Fruit fly (Drosophila melanogaster) whole organism, pupa: Measurements from ENCODE around the gene CG33096.

Experiments
- CG10348 ChIP-seq: fragments of 200-800 bp; sonication (Bioruptor generic); IDR thresholded peaks from 2 replicates; pipeline ENCODE4 v1.3.6; 2022; ENCODE audit warnings: missing biosample characterization, missing genetic modification characterization
- CG12605 ChIP-seq: fragments of 200-800 bp; sonication (Bioruptor generic); IDR thresholded peaks from 2 replicates; pipeline ENCODE4 v1.3.6; 2022; ENCODE audit warnings: missing biosample characterization, missing genetic modification characterization
- CG13204 ChIP-seq: fragments of 200-800 bp; sonication (Bioruptor generic); optimal IDR thresholded peaks from 2 replicates; lab custom pipeline; 2018; ENCODE audit warnings: missing biosample characterization, mild to moderate bottlenecking, missing genetic modification characterization, moderate library complexity
- CG14655 ChIP-seq: fragments of 200-800 bp; sonication (Bioruptor generic); optimal IDR thresholded peaks from 3 replicates; lab custom pipeline; 2017; ENCODE audit warnings: mild to moderate bottlenecking, missing biosample characterization, missing genetic modification reagents, missing genetic modification characterization
- CG15710 ChIP-seq: fragments of 200-800 bp; sonication (Bioruptor generic); optimal IDR thresholded peaks from 2 replicates; lab custom pipeline; 2018; ENCODE audit warnings: missing biosample characterization, mild to moderate bottlenecking, missing genetic modification characterization, moderate library complexity
- CG17806 ChIP-seq: fragments of 200-800 bp; sonication (Bioruptor generic); optimal IDR thresholded peaks from 2 replicates; lab custom pipeline; 2018; ENCODE audit warnings: missing biosample characterization, mild to moderate bottlenecking, missing genetic modification characterization, moderate library complexity
- CG32121 ChIP-seq: fragments of 200-800 bp; sonication (Bioruptor generic); IDR thresholded peaks from 2 replicates; pipeline ENCODE4 v1.3.6; 2022; ENCODE audit warnings: missing biosample characterization, missing genetic modification characterization
- CG34367 ChIP-seq: fragments of 200-800 bp; sonication (Bioruptor generic); optimal IDR thresholded peaks from 2 replicates; lab custom pipeline; 2018; ENCODE audit warnings: missing biosample characterization, mild to moderate bottlenecking, missing genetic modification characterization
- CG4496 ChIP-seq: fragments of 200-800 bp; sonication (Bioruptor generic); IDR thresholded peaks from 3 replicates; pipeline ENCODE4 v1.3.6; 2022; ENCODE audit warnings: missing biosample characterization, missing genetic modification characterization
- CG8159 ChIP-seq: fragments of 200-800 bp; sonication (Bioruptor generic); optimal IDR thresholded peaks from 3 replicates; lab custom pipeline; 2018; ENCODE audit warnings: missing biosample characterization, mild to moderate bottlenecking, missing genetic modification characterization, moderate library complexity
- CG8301 ChIP-seq: fragments of 200-800 bp; sonication (Bioruptor generic); optimal IDR thresholded peaks from 2 replicates; lab custom pipeline; 2018; ENCODE audit warnings: missing biosample characterization, mild to moderate bottlenecking, missing genetic modification characterization
- CG9948 ChIP-seq: fragments of 200-800 bp; sonication (Bioruptor generic); optimal IDR thresholded peaks from 2 replicates; lab custom pipeline; 2018; ENCODE audit warnings: missing biosample characterization, mild to moderate bottlenecking, missing genetic modification characterization, moderate library complexity
- D1 ChIP-seq: fragments of 200-800 bp; sonication (Bioruptor generic); optimal IDR thresholded peaks from 2 replicates; lab custom pipeline; 2018; ENCODE audit warnings: missing biosample characterization, mild to moderate bottlenecking, missing genetic modification characterization, moderate library complexity
- EcR ChIP-seq: fragments of 200-800 bp; sonication (Bioruptor generic); optimal IDR thresholded peaks from 3 replicates; lab custom pipeline; 2019; ENCODE audit warnings: missing biosample characterization, missing genetic modification characterization, mild to moderate bottlenecking, moderate library complexity, missing genetic modification reagents
- Ets98B ChIP-seq: fragments of 200-800 bp; sonication (Bioruptor generic); IDR thresholded peaks from 2 replicates; pipeline ENCODE4 v1.3.6; 2022; ENCODE audit warnings: missing biosample characterization, missing genetic modification characterization
- Pif1A ChIP-seq: fragments of 200-800 bp; sonication (Bioruptor generic); optimal IDR thresholded peaks from 3 replicates; lab custom pipeline; 2016; ENCODE audit warnings: missing biosample characterization, missing genetic modification characterization
- Pif1B ChIP-seq: fragments of 200-800 bp; sonication (Bioruptor generic); optimal IDR thresholded peaks from 3 replicates; lab custom pipeline; 2016; ENCODE audit warnings: missing biosample characterization, missing genetic modification characterization
- Snoo ChIP-seq: fragments of 200-800 bp; sonication (Bioruptor generic); optimal IDR thresholded peaks from 3 replicates; lab custom pipeline; 2017; ENCODE audit warnings: missing biosample characterization, mild to moderate bottlenecking, missing genetic modification characterization, inconsistent platforms
- fd96Ca ChIP-seq: fragments of 200-800 bp; sonication (Bioruptor generic); IDR thresholded peaks from 3 replicates; pipeline ENCODE4 v1.3.6; 2022; ENCODE audit warnings: missing biosample characterization, missing genetic modification characterization
- gl ChIP-seq: fragments of 200-800 bp; sonication (Bioruptor generic); optimal IDR thresholded peaks from 2 replicates; lab custom pipeline; 2018; ENCODE audit warnings: missing biosample characterization, mild to moderate bottlenecking, missing genetic modification characterization
- rn ChIP-seq: fragments of 200-800 bp; sonication (Bioruptor generic); IDR thresholded peaks from 2 replicates; pipeline ENCODE4 v1.3.6; 2022; ENCODE audit warnings: missing biosample characterization, missing genetic modification characterization

Gene CG33096

DNA sequence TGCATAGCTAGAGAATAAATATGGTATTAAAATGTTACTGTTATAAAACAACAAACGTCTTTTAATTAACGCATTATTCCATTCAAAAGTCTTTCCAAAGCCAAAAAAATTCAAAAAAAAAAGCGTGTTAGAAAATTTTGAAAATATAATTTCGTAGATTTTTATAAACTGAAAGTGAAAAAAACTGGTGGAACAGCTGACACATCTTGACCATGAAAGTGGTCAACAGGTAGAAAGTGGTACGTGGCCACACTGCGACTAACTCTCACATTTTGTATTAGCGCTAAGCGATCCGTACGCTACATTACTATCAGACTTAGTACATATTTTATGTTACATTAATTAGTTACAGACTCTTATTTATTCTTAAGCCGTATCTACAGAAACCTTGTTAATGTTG, 26.6 kb upstream of the CG33096 start, which contains the start of gene CG11836:
Gene CG11836 (plus strand): TSS at position 256 of the 400 bp plus-strand sequence.
- no peak for TF ChIP-seq CG32121 (GFP tag; lab: Robert Waterston, UW)
- TF ChIP-seq D1 (tag; lab: Kevin White, UChicago), result no peak
- TF ChIP-seq CG13204 (GFP tag; lab: Kevin White, UChicago), result no peak
- no peak for TF ChIP-seq CG4496 (GFP tag; lab: Robert Waterston, UW)
- TF ChIP-seq Pif1A (GFP tag; lab: Kevin White, UChicago), result no peak
- no peak for TF ChIP-seq CG17806 (tag; lab: Kevin White, UChicago)
- no peak for TF ChIP-seq fd96Ca (GFP tag; lab: Robert Waterston, UW)
- no peak for TF ChIP-seq EcR (GFP tag; lab: Kevin White, UChicago)
- no peak for TF ChIP-seq Pif1B
- no peak for TF ChIP-seq CG14655 (GFP tag; lab: Kevin White, UChicago)
- TF ChIP-seq CG9948 (tag; lab: Kevin White, UChicago), result no peak
- TF ChIP-seq CG12605 (GFP tag; lab: Robert Waterston, UW), result no peak
- TF ChIP-seq gl (tag; lab: Kevin White, UChicago), result no peak
- no peak for TF ChIP-seq Ets98B (GFP tag; lab: Robert Waterston, UW)
- TF ChIP-seq Snoo, result no peak
- no peak for TF ChIP-seq CG15710 (tag; lab: Kevin White, UChicago)
- TF ChIP-seq, all 21 proteins: peak for 0

DNA sequence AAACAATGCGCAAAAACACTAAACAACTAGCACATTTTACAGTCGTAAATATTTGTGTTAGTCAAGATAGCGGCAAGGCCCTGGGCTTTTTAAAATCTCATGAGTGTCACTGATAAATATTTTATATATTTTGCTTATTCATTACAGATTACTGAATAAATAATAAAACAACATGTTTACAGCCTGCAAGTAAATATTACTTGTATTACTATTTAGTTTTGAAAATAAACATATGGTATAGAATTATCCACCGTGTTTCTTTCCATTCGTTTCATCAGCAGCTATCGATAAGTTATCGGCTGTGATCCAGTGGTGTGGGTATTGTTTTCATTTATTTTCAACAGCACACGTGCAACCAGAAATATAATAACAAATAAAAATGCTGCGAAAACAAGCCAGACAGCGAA, 22.9 kb upstream of the CG33096 start, which contains the start of the genes shams and CG11920:
Gene shams (minus strand): TSS at position 50 of the 407 bp plus-strand sequence.
Gene CG11920 (plus strand): TSS at position 320 of the 407 bp plus-strand sequence.
- TF ChIP-seq CG8159, result peak; percentile 58
- no peak for TF ChIP-seq EcR (GFP tag; lab: Kevin White, UChicago)

DNA sequence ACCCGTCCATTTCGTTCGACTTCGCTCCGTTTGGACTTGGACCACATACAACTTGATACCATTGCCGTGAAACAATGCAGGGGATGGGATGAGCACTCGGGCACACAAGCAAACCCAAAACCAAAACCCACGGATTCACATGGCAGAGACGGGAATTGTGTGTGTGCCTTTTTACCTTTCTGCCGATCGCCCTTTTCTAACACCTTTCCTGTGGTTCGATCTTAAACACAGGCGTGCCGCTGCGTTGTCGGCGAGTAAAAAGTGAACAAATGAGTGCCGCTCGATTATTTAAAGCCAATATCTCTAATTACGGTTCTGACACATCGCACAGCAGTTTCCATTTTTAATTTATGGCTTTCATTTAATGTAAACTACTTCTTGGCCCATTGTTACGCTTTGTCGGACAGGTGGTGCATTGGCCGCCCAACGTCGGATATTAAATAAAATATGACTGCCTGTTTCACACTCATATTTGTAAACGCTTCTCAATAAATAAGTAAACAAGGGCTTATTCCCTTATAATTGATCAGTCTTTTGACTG, 20.1 kb upstream of the CG33096 start:
- TF ChIP-seq EcR (GFP tag; lab: Kevin White, UChicago) (no peak), CG8301 (tag; lab: Kevin White, UChicago) (no peak), D1 (tag; lab: Kevin White, UChicago) (no peak), CG34367 (tag; lab: Kevin White, UChicago) (no peak), Snoo (no peak), CG17806 (tag; lab: Kevin White, UChicago) (no peak), fd96Ca (GFP tag; lab: Robert Waterston, UW) (no peak), CG15710 (tag; lab: Kevin White, UChicago) (no peak), CG13204 (GFP tag; lab: Kevin White, UChicago) (no peak), CG9948 (tag; lab: Kevin White, UChicago) (no peak), gl (tag; lab: Kevin White, UChicago) (no peak), CG10348 (GFP tag; lab: Robert Waterston, UW) (no peak), Ets98B (GFP tag; lab: Robert Waterston, UW) (no peak), CG14655 (GFP tag; lab: Kevin White, UChicago) (no peak), Pif1A (GFP tag; lab: Kevin White, UChicago) (no peak), CG8159 (no peak), Pif1B (no peak), CG32121 (GFP tag; lab: Robert Waterston, UW) (no peak), rn (GFP tag; lab: Robert Waterston, UW) (no peak), CG12605 (GFP tag; lab: Robert Waterston, UW) (no peak)

DNA sequence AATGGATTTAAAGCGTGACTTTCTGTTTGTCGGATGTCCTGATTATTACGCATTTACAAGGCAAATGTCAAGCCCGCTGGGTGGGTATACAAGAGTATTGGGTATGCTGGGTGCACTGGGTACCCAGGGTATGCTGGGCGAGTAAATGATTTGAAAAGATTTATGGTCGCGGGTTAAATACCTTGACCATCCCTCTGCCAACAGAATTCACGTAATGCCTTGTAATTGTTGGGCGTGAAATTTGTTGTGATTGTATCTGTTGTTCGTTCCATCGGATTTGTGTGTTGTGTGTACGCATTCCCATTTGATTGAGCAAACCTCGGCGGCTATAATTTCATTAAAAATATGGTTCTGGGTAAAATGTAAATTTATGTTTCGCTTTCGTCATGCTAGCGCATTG, 18.8 kb upstream of the CG33096 start:
- TF ChIP-seq CG32121 (GFP tag; lab: Robert Waterston, UW) (no peak), EcR (GFP tag; lab: Kevin White, UChicago) (no peak), CG34367 (tag; lab: Kevin White, UChicago) (no peak), rn (GFP tag; lab: Robert Waterston, UW) (no peak), CG10348 (GFP tag; lab: Robert Waterston, UW) (no peak), fd96Ca (GFP tag; lab: Robert Waterston, UW) (no peak), Pif1B (no peak), Snoo (no peak), CG4496 (GFP tag; lab: Robert Waterston, UW) (no peak), Pif1A (GFP tag; lab: Kevin White, UChicago) (no peak), CG13204 (GFP tag; lab: Kevin White, UChicago) (no peak), CG15710 (tag; lab: Kevin White, UChicago) (no peak), Ets98B (GFP tag; lab: Robert Waterston, UW) (no peak), CG17806 (tag; lab: Kevin White, UChicago) (no peak), CG9948 (tag; lab: Kevin White, UChicago) (no peak)

DNA sequence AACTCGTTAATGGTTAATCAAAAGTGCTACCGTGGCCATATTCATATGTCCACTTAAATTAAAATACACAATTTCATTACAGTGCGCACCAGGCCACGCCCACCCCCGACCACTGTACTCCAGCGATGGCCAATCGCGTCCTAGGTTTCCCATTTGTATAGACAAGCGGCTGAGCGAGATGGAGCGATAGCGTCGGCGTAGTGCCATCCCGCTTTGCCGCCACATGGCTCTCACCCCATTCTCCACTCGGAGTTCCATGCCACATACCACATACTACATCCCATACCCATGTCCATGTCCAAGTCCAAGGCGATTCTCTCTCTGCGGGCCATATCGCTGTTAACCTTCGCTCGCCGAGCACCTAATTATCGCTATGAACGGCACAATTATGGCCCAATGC, 17.0 kb upstream of the CG33096 start:
- TF ChIP-seq CG32121 (GFP tag; lab: Robert Waterston, UW) (peak; percentile 46; the same call in 1 of the 2 replicates), CG8159 (no peak), gl (tag; lab: Kevin White, UChicago) (no peak), rn (GFP tag; lab: Robert Waterston, UW) (no peak)

DNA sequence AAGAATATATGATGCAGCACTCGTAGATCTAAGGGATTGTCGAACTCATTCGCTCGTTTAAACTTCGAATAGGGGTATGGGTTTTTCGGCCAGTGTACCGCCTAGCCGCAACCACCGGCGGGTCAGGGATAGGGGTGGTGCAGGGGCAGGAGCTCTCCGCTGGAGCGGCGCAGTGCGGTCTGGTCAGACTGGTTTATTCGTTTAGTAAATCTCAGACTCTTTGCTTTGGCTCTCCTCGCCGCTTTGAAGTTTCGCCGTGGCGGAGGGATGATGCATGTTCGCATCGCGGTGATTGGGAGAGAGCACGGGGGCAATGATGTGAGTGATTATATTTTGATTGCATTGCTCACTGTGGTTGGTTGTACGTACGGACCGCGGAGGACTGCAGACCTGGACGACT, 15.1 kb upstream of the CG33096 start, which contains the start of gene fd96Ca:
Gene fd96Ca (plus strand): TSS at position 337 of the 400 bp plus-strand sequence.
- TF ChIP-seq CG17806 (tag; lab: Kevin White, UChicago) (no peak), CG4496 (GFP tag; lab: Robert Waterston, UW) (0 out of 3 replicates have a peak, but pooled peaks have one; percentile 42), CG34367 (tag; lab: Kevin White, UChicago) (no peak), EcR (GFP tag; lab: Kevin White, UChicago) (no peak), fd96Ca (GFP tag; lab: Robert Waterston, UW) (no peak), gl (tag; lab: Kevin White, UChicago) (no peak), CG8301 (tag; lab: Kevin White, UChicago) (no peak), CG12605 (GFP tag; lab: Robert Waterston, UW) (no peak), CG8159 (no peak), CG13204 (GFP tag; lab: Kevin White, UChicago) (peak; percentile 87)
